Fruit fly (Drosophila melanogaster) Kc167 (cell line): Measurements from ENCODE around the gene CG14115.

ENCODE experiments used
- Myc ChIP-seq: fragments of >200 bp; optimal IDR thresholded peaks from 2 replicates; lab custom pipeline; 2017; ENCODE audit warnings: missing external identifiers
- Sin3A ChIP-seq: fragments of >200 bp; optimal IDR thresholded peaks from 2 replicates; lab custom pipeline; 2018; ENCODE audit warnings: missing external identifiers
- h ChIP-seq: fragments of >200 bp; optimal IDR thresholded peaks from 3 replicates; lab custom pipeline; 2018; ENCODE audit warnings: missing external identifiers
- insv ChIP-seq: fragments of >200 bp; optimal IDR thresholded peaks from 3 replicates; lab custom pipeline; 2018; ENCODE audit warnings: missing external identifiers
- psq ChIP-seq: fragments of >200 bp; optimal IDR thresholded peaks from 2 replicates; lab custom pipeline; 2017; ENCODE audit warnings: missing external identifiers
- ttk ChIP-seq: sonication (Bioruptor generic); optimal IDR thresholded peaks from 2 replicates; lab custom pipeline; 2017; ENCODE audit warnings: missing external identifiers

Gene CG14115

DNA sequence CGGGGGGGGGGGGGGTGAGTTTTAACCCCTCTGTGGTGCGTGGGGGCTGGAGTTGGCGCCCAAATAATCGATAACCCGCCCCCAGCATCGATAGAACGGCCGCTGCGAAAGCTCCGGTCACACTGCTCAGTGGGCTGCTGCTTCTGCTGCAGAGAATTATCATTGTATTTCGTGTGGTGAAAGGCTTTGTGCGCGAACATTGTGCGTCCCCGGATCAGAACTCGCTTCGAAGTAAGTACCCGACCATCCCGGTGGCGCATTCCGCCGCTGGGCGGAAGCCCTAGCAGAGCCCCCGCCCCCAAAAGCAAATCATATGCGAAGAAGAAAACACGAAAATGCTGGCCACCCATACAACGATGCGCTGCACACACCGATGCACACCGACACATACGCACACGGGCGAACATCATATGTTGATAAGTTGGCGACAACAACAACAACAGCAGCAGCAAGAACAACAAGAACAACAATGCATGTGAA, 16.8 kb downstream of the CG14115 start, which contains the start of gene Syx13:
Gene Syx13, plus strand, starts transcription at position 100 of the 480 bp plus-strand sequence.
- TF ChIP-seq psq (lab: Kevin White, UChicago): no peak
- TF ChIP-seq h (lab: Kevin White, UChicago): no peak
- no peak for TF ChIP-seq ttk (lab: Kevin White, UChicago)
- TF ChIP-seq Myc (lab: Kevin White, UChicago): no peak
- TF ChIP-seq Sin3A (lab: Kevin White, UChicago): no peak
- TF ChIP-seq insv (lab: Kevin White, UChicago): no peak

DNA sequence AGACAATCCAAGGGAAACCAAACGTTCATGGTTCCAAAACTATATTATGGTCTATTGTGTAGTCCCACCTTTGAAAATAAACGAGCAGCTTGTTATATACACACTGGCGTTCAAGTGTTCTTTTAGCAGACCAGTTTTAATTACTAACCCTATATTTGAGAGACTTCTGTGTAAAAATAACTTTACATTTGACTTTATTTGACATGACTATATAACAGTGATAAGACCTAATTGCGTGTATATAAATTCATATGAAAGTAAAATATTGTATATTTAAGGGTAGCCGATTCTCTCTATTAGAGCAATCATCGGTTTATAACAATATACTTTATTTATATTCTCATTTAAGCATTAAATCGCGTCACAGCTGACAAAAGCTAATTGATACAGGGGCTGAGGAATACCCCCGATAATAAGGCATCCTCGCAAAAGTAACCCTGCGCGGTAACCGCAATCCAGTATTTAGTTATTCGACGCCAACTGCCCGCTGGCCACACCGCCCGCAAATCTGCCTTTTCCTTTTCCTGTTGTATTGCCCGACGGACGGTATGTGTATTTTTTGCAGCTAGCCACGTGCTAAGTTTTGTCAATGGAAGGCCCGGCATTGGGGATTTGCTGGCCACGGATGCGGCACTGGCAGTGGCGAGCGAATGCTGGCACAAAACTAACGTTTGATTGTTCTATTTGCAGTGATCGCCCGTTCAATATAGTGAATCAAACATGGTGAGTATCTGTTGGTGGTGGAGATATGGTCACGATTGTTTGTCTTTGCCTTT, 19.7 kb downstream of the CG14115 start, which contains the start of gene RpS4:
Gene RpS4, plus strand, starts transcription at position 465 of the 776 bp plus-strand sequence.
- TF ChIP-seq Myc (lab: Kevin White, UChicago) (no peak), ttk (lab: Kevin White, UChicago) (no peak), Sin3A (lab: Kevin White, UChicago) (no peak), insv (lab: Kevin White, UChicago) (no peak), h (lab: Kevin White, UChicago) (no peak), psq (lab: Kevin White, UChicago) (no peak)

DNA sequence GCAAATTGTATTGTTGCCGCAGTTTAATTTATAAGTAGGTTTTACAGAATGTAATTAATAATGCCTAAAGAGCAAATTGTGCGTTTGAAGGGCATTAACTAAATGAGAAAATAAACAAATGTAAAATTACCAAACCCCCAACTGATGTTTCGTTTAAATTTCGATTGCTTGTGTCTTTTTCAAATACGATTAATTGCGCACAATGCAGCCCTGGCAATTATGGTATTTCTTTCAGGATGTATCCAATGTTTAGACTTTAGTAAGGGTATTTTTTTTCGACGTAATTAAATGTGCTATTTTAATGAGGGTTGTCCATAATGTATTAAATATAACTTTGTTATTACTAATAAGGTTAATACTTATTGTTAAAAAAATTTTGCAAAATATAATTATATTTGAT, 20.4 kb downstream of the CG14115 start:
- no peak for TF ChIP-seq Sin3A (lab: Kevin White, UChicago)
- TF ChIP-seq ttk (lab: Kevin White, UChicago): no peak
- TF ChIP-seq Myc (lab: Kevin White, UChicago): no peak
- TF ChIP-seq h (lab: Kevin White, UChicago): no peak
- no peak for TF ChIP-seq psq (lab: Kevin White, UChicago)
- TF ChIP-seq insv (lab: Kevin White, UChicago): no peak

- TF ChIP-seq insv (lab: Kevin White, UChicago): no peak
- TF ChIP-seq Sin3A (lab: Kevin White, UChicago): no peak
- TF ChIP-seq h (lab: Kevin White, UChicago): no peak
- TF ChIP-seq Myc (lab: Kevin White, UChicago): no peak
- no peak for TF ChIP-seq ttk (lab: Kevin White, UChicago)
- TF ChIP-seq psq (lab: Kevin White, UChicago): no peak
Observed at dm6 chr3L:13036706-13037457, 24.3 kb downstream of the CG14115 start, which contains the start of gene Srrm1. Gene Srrm1, plus strand, starts transcription at chr3L:13036821.

- TF ChIP-seq psq (lab: Kevin White, UChicago) (no peak), Sin3A (lab: Kevin White, UChicago) (no peak), Myc (lab: Kevin White, UChicago) (no peak), h (lab: Kevin White, UChicago) (no peak), ttk (lab: Kevin White, UChicago) (no peak), insv (lab: Kevin White, UChicago) (no peak)
Observed at dm6 chr3L:13033361-13033760, 27.9 kb downstream of the CG14115 start.

DNA sequence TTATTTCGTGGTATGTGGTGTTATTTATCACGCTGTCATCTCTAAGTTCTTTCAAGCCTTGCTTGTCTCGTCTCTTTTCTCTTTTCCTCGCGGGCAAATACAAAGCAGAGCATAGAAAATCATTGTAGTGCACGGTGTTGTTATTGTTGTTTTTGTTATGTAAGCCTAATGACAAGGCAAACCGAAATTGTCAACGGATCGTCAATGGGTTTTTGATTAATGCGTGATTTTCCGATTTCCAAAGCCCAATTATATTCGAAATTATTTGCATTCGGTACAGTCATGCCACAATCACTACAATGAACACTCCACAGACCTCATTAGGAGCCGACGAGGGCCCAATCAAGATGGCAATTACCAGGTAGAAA, 28.3 kb downstream of the CG14115 start:
- TF ChIP-seq ttk (lab: Kevin White, UChicago) (no peak), Sin3A (lab: Kevin White, UChicago) (no peak), h (lab: Kevin White, UChicago) (no peak), insv (lab: Kevin White, UChicago) (no peak)

- TF ChIP-seq insv (lab: Kevin White, UChicago) (no peak), Myc (lab: Kevin White, UChicago) (no peak)
Observed at dm6 chr3L:13032085-13032914, 28.9 kb downstream of the CG14115 start.

- TF ChIP-seq Sin3A (lab: Kevin White, UChicago): no peak
- TF ChIP-seq psq (lab: Kevin White, UChicago): no peak
- TF ChIP-seq h (lab: Kevin White, UChicago): no peak
- no peak for TF ChIP-seq Myc (lab: Kevin White, UChicago)
- no peak for TF ChIP-seq insv (lab: Kevin White, UChicago)
- TF ChIP-seq ttk (lab: Kevin White, UChicago): no peak
Observed at dm6 chr3L:13031326-13031725, 29.9 kb downstream of the CG14115 start.

- TF ChIP-seq psq (lab: Kevin White, UChicago) (no peak), Myc (lab: Kevin White, UChicago) (no peak), Sin3A (lab: Kevin White, UChicago) (no peak), ttk (lab: Kevin White, UChicago) (no peak), h (lab: Kevin White, UChicago) (no peak), insv (lab: Kevin White, UChicago) (no peak)
Observed at dm6 chr3L:13030055-13030634, 31.1 kb downstream of the CG14115 start.

DNA sequence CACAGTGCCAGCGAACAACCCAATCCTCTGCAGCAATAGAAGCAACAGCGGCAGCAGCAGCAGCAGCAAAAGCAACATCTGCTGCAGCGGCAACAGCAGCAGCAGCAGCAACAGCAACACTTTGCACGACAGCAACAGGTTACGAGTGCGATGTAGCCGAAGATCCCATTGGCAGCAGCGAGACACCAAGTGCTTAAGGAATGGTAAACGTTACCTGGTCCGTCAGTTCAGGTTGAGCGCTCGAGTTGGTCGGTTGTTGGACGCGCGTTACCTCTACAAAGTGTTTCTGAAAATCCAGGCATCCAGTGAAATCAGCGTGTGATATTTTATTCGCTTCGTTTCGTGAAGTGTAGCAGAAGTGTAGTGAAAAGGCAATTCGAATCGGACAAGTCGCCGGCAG, 32.5 kb downstream of the CG14115 start, which contains the start of gene CG17672:
Gene CG17672, plus strand, starts transcription at position 223 of the 400 bp plus-strand sequence.
- TF ChIP-seq h (lab: Kevin White, UChicago): no peak
- TF ChIP-seq Sin3A (lab: Kevin White, UChicago): no peak
- no peak for TF ChIP-seq Myc (lab: Kevin White, UChicago)
- no peak for TF ChIP-seq psq (lab: Kevin White, UChicago)
- no peak for TF ChIP-seq ttk (lab: Kevin White, UChicago)
- no peak for TF ChIP-seq insv (lab: Kevin White, UChicago)
